Fruit fly (Drosophila melanogaster) S2 (cell line): ENCODE data around the gene CG31926.

Experiments used
- CG8478 ChIP-seq: fragments of >200 bp; optimal IDR thresholded peaks from 2 replicates; lab custom pipeline; 2018
- CTCF ChIP-seq, 2 experiments: fragments of >200 bp; optimal IDR thresholded peaks; 2 replicates each; lab custom pipeline; 2018

DNA sequence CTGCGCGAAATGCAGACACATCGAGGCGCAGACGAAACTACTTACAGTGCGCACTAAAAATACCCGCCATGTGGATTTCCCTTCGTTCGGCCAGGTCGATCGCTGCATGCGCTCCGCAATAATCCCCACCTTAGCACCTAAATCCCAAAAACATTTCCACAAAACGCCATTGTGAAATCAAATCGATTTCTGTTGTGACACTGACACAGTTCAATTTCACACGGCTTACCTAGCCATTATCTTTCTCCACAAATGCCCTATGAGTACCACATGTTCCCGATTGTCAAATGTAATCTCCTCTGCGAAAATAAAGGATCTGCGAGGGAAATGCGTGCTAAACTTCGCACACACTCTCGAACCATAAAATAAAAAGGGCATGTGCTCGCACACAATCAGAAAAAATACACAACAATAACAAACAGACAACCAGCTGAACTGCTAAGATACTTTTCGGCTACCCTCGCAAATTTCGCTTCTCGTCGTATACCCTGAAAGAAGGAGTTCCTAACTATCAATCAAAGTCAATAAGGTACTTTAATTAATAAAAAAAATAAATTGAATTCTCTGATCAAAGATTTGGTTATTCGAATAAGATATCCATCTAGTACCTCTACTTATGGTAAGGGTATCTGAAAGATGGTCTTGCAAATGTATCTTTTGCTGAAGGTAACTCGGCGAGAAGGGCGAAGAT lies 9.1 kb upstream of the CG31926 start:
- TF ChIP-seq CG8478 (no peak), CTCF (optimal IDR thresholded peaks at IDR 0.05; lab: Kevin White, UChicago) (no peak)
